Worm (Caenorhabditis elegans) whole organism, young adult: ENCODE results near the gene cpg-1.

Source experiments
- B0019.2 ChIP-seq: fragments of 200-800 bp; sonication (Bioruptor generic); conservative IDR thresholded peaks from 2 replicates; pipeline ENCODE4 v1.3.6; 2022; ENCODE audit warnings: missing genetic modification reagents, missing genetic modification characterization, missing compliant biosample characterization
- B0035.1 ChIP-seq: sonication (generic microtip); optimal IDR thresholded peaks from 2 replicates; lab custom pipeline; 2016; ENCODE audit warnings: missing genetic modification characterization, mild to moderate bottlenecking, missing compliant biosample characterization, missing genotype, missing genetic modification reagents
- B0336.3 ChIP-seq: fragments of 200-800 bp; sonication (Bioruptor generic); IDR thresholded peaks from 2 replicates; pipeline ENCODE4 v1.3.6; 2022; ENCODE audit warnings: missing genetic modification characterization, missing compliant biosample characterization
- C06A6.2 ChIP-seq: fragments of 200-800 bp; sonication (Bioruptor generic); conservative IDR thresholded peaks from 2 replicates; pipeline ENCODE4 v1.3.6; 2022; ENCODE audit warnings: missing genetic modification characterization, missing compliant biosample characterization
- C17E4.6 ChIP-seq: fragments of 200-800 bp; sonication (Bioruptor generic); IDR thresholded peaks from 2 replicates; pipeline ENCODE4 v1.3.6; 2022; ENCODE audit warnings: missing genetic modification reagents, missing genetic modification characterization, missing compliant biosample characterization
- D2030.7 ChIP-seq: fragments of 200-800 bp; sonication (Bioruptor generic); IDR thresholded peaks from 2 replicates; pipeline ENCODE4 v1.3.6; 2022; ENCODE audit warnings: missing genetic modification reagents, missing genetic modification characterization, missing compliant biosample characterization
- F22D6.2 ChIP-seq: sonication (generic microtip); optimal IDR thresholded peaks from 2 replicates; lab custom pipeline; 2016; ENCODE audit warnings: mild to moderate bottlenecking, missing genetic modification characterization, missing compliant biosample characterization
- F49E8.2 ChIP-seq: sonication (generic microtip); optimal IDR thresholded peaks from 3 replicates; lab custom pipeline; 2017; ENCODE audit warnings: missing genetic modification characterization, mild to moderate bottlenecking, missing compliant biosample characterization, antibody characterized with exemption, moderate library complexity; ENCODE audit not compliant: insufficient read depth
- F57A8.1 ChIP-seq: fragments of 200-800 bp; sonication (Bioruptor generic); optimal IDR thresholded peaks from 2 replicates; lab custom pipeline; 2018; ENCODE audit warnings: mild to moderate bottlenecking, missing genetic modification characterization, moderate library complexity, missing compliant biosample characterization
- Y95B8A.8 ChIP-seq: fragments of 200-800 bp; sonication (Bioruptor generic); IDR thresholded peaks from 2 replicates; pipeline ENCODE4 v1.3.6; 2022; ENCODE audit warnings: missing genetic modification reagents, missing genetic modification characterization, missing compliant biosample characterization
- ZK185.1 ChIP-seq: sonication (generic microtip); optimal IDR thresholded peaks from 2 replicates; lab custom pipeline; 2016; ENCODE audit warnings: mild to moderate bottlenecking, missing genetic modification characterization, missing compliant biosample characterization; ENCODE audit not compliant: poor library complexity, severe bottlenecking
- ama-1 ChIP-seq, 3 experiments: fragments of 150-350 bp in 1 of 3; sonication (generic microtip) in 2 of 3; optimal IDR thresholded peaks; 2 replicates each; lab custom pipeline; 2014 to 2018; ENCODE audit warnings: missing biosample characterization in 2 of 3, missing genetic modification characterization in 2 of 3, missing genetic modification reagents in 2 of 3
- attf-3 ChIP-seq: fragments of 200-800 bp; sonication (Bioruptor generic); conservative IDR thresholded peaks from 2 replicates; pipeline ENCODE4 v1.3.6; 2022; ENCODE audit warnings: missing genetic modification reagents, missing genetic modification characterization, missing compliant biosample characterization
- attf-6 ChIP-seq: fragments of 200-800 bp; sonication (Bioruptor generic); IDR thresholded peaks from 2 replicates; pipeline ENCODE4 v1.3.6; 2022; ENCODE audit warnings: missing genetic modification reagents, missing genetic modification characterization, missing compliant biosample characterization
- bed-1 ChIP-seq: fragments of 200-800 bp; sonication (Bioruptor generic); IDR thresholded peaks from 2 replicates; pipeline ENCODE4 v1.3.6; 2022; ENCODE audit warnings: missing genetic modification reagents, missing genetic modification characterization, missing compliant biosample characterization
- bed-2 ChIP-seq: fragments of 200-800 bp; sonication (Bioruptor generic); IDR thresholded peaks from 2 replicates; pipeline ENCODE4 v1.3.6; 2022; ENCODE audit warnings: missing genetic modification reagents, missing genetic modification characterization, missing compliant biosample characterization
- cebp-1 ChIP-seq, 2 experiments: fragments of 200-800 bp in 1 of 2; sonication (Bioruptor generic) in 1 of 2; sonication (generic microtip) in 1 of 2; IDR thresholded peaks in 1 of 2; optimal IDR thresholded peaks in 1 of 2; 2 replicates each; pipeline versions ENCODE4 v1.3.6 to Lab custom; 2017 to 2022; ENCODE audit warnings: missing compliant biosample characterization in 2 of 2, missing genetic modification characterization in 2 of 2, mild to moderate bottlenecking in 1 of 2, missing genetic modification reagents in 1 of 2, moderate library complexity in 1 of 2
- ceh-100 ChIP-seq: fragments of 200-800 bp; sonication (Bioruptor generic); IDR thresholded peaks from 2 replicates; pipeline ENCODE4 v1.3.6; 2022; ENCODE audit warnings: missing genetic modification reagents, missing genetic modification characterization, missing compliant biosample characterization
- ceh-27 ChIP-seq: fragments of 200-800 bp; sonication (Bioruptor generic); optimal IDR thresholded peaks from 2 replicates; lab custom pipeline; 2018; ENCODE audit warnings: mild to moderate bottlenecking, missing genetic modification characterization, moderate library complexity, missing compliant biosample characterization
- ceh-91 ChIP-seq: fragments of 200-800 bp; sonication (Bioruptor generic); IDR thresholded peaks from 2 replicates; pipeline ENCODE4 v1.3.6; 2022; ENCODE audit warnings: missing genetic modification reagents, missing genetic modification characterization, missing compliant biosample characterization
- chd-7 ChIP-seq: sonication (generic microtip); optimal IDR thresholded peaks from 2 replicates; lab custom pipeline; 2016; ENCODE audit warnings: mild to moderate bottlenecking, missing genetic modification characterization, moderate library complexity, missing compliant biosample characterization
- efl-1 ChIP-seq: fragments of 150-350 bp; optimal IDR thresholded peaks from 2 replicates; lab custom pipeline; 2014; ENCODE audit warnings: missing biosample characterization, missing genetic modification reagents, missing genetic modification characterization
- egl-18 ChIP-seq: fragments of 200-800 bp; sonication (Bioruptor generic); IDR thresholded peaks from 2 replicates; pipeline ENCODE4 v1.3.6; 2022; ENCODE audit warnings: missing genetic modification reagents, missing genetic modification characterization, missing compliant biosample characterization
- egrh-3 ChIP-seq: fragments of 200-800 bp; sonication (Bioruptor generic); IDR thresholded peaks from 2 replicates; pipeline ENCODE4 v1.3.6; 2022; ENCODE audit warnings: missing genetic modification reagents, missing genetic modification characterization, missing compliant biosample characterization
- ekl-4 ChIP-seq: fragments of 200-800 bp; sonication (Bioruptor generic); IDR thresholded peaks from 2 replicates; pipeline ENCODE4 v1.3.6; 2022; ENCODE audit warnings: missing genetic modification reagents, missing genetic modification characterization, missing compliant biosample characterization
- ets-4 ChIP-seq: fragments of 200-800 bp; sonication (Bioruptor generic); optimal IDR thresholded peaks from 2 replicates; lab custom pipeline; 2018; ENCODE audit warnings: mild to moderate bottlenecking, missing genetic modification characterization, missing compliant biosample characterization
- fkh-3 ChIP-seq: sonication (generic microtip); optimal IDR thresholded peaks from 2 replicates; lab custom pipeline; 2016; ENCODE audit warnings: mild to moderate bottlenecking, missing genetic modification characterization, missing compliant biosample characterization
- hmg-1.2 ChIP-seq: fragments of 200-800 bp; sonication (Bioruptor generic); IDR thresholded peaks from 2 replicates; pipeline ENCODE4 v1.3.6; 2022; ENCODE audit warnings: missing genetic modification reagents, missing genetic modification characterization, missing compliant biosample characterization
- lin-26 ChIP-seq: fragments of 200-800 bp; sonication (Bioruptor generic); IDR thresholded peaks from 2 replicates; pipeline ENCODE4 v1.3.6; 2022; ENCODE audit warnings: missing genetic modification reagents, missing genetic modification characterization, missing compliant biosample characterization
- lin-35 ChIP-seq, 3 experiments: fragments of 150-350 bp in 2 of 3; sonication (generic microtip) in 1 of 3; optimal IDR thresholded peaks; 2 replicates each; lab custom pipeline; 2014 to 2018; ENCODE audit warnings: missing biosample characterization in 3 of 3, missing genetic modification characterization in 3 of 3, missing genetic modification reagents in 3 of 3
- lin-54 ChIP-seq: fragments of 200-800 bp; sonication (Bioruptor generic); optimal IDR thresholded peaks from 2 replicates; lab custom pipeline; 2018; ENCODE audit warnings: mild to moderate bottlenecking, missing genetic modification characterization, missing compliant biosample characterization
- lir-1 ChIP-seq: fragments of 200-800 bp; sonication (Bioruptor generic); conservative IDR thresholded peaks from 2 replicates; pipeline ENCODE4 v1.3.6; 2022; ENCODE audit warnings: missing genetic modification reagents, missing genetic modification characterization, missing compliant biosample characterization
- madf-10 ChIP-seq: sonication (generic microtip); optimal IDR thresholded peaks from 2 replicates; lab custom pipeline; 2016; ENCODE audit warnings: mild to moderate bottlenecking, missing genetic modification characterization, missing compliant biosample characterization
- mel-28 ChIP-seq: sonication (generic microtip); optimal IDR thresholded peaks from 2 replicates; lab custom pipeline; 2016; ENCODE audit warnings: borderline replicate concordance, mild to moderate bottlenecking, missing genetic modification characterization, missing compliant biosample characterization
- nfya-2 ChIP-seq: fragments of 200-800 bp; sonication (Bioruptor generic); IDR thresholded peaks from 2 replicates; pipeline ENCODE4 v1.3.6; 2022; ENCODE audit warnings: missing genetic modification reagents, missing genetic modification characterization, missing compliant biosample characterization
- rcor-1 ChIP-seq: fragments of 200-800 bp; sonication (Bioruptor generic); IDR thresholded peaks from 2 replicates; pipeline ENCODE4 v1.3.6; 2022; ENCODE audit warnings: missing genetic modification reagents, missing genetic modification characterization, missing compliant biosample characterization
- repo-1 ChIP-seq: sonication (generic microtip); optimal IDR thresholded peaks from 2 replicates; lab custom pipeline; 2017; ENCODE audit warnings: mild to moderate bottlenecking, missing genetic modification characterization, missing compliant biosample characterization
- sea-2 ChIP-seq: fragments of 200-800 bp; sonication (Bioruptor generic); IDR thresholded peaks from 2 replicates; pipeline ENCODE4 v1.3.6; 2022; ENCODE audit warnings: missing genetic modification characterization, missing compliant biosample characterization
- snpc-3.4 ChIP-seq: sonication (generic microtip); optimal IDR thresholded peaks from 2 replicates; lab custom pipeline; 2017; ENCODE audit warnings: missing genetic modification characterization, mild to moderate bottlenecking, missing compliant biosample characterization, antibody characterized with exemption, moderate library complexity, missing genotype, missing genetic modification reagents
- somi-1 ChIP-seq: fragments of 200-800 bp; sonication (Bioruptor generic); optimal IDR thresholded peaks from 2 replicates; lab custom pipeline; 2018; ENCODE audit warnings: mild to moderate bottlenecking, missing genetic modification characterization, missing compliant biosample characterization
- sptf-2 ChIP-seq: fragments of 200-800 bp; sonication (Bioruptor generic); optimal IDR thresholded peaks from 2 replicates; lab custom pipeline; 2018; ENCODE audit warnings: mild to moderate bottlenecking, missing genetic modification characterization, missing compliant biosample characterization
- tbx-9 ChIP-seq: sonication (generic microtip); optimal IDR thresholded peaks from 2 replicates; lab custom pipeline; 2016; ENCODE audit warnings: borderline replicate concordance, missing genetic modification characterization, inconsistent platforms, missing compliant biosample characterization
- unc-62 ChIP-seq: fragments of 150-350 bp; optimal IDR thresholded peaks from 2 replicates; lab custom pipeline; 2014; ENCODE audit warnings: missing biosample characterization, missing genetic modification reagents, missing genetic modification characterization
- zfh-2 ChIP-seq: fragments of 200-800 bp; sonication (Bioruptor generic); conservative IDR thresholded peaks from 2 replicates; pipeline ENCODE4 v1.3.6; 2022; ENCODE audit warnings: missing genetic modification reagents, missing genetic modification characterization, missing compliant biosample characterization
- zim-3 ChIP-seq: sonication (generic microtip); optimal IDR thresholded peaks from 2 replicates; lab custom pipeline; 2017; ENCODE audit warnings: mild to moderate bottlenecking, missing genetic modification characterization, moderate library complexity, missing compliant biosample characterization
- ztf-18 ChIP-seq: sonication (generic microtip); optimal IDR thresholded peaks from 2 replicates; lab custom pipeline; 2016; ENCODE audit warnings: missing genotype, mild to moderate bottlenecking, missing genetic modification characterization, missing compliant biosample characterization

Gene cpg-1

ce11 chrIII:4449893-4450579 is 39.1 kb upstream of the cpg-1 start, which contains the start of gene ceh-43:
TSS of gene ceh-43 (minus strand) at chrIII:4449943.
- TF ChIP-seq bed-1 (0 out of 2 replicates have a peak, but pooled peaks have one; percentile 29), lir-1 (GFP tag; lab: Robert Waterston, UW) (0 out of 2 replicates have a peak, but pooled peaks have one; percentile 24), F49E8.2 (tag; lab: Kevin White, UChicago) (no peak), repo-1 (tag; lab: Kevin White, UChicago) (no peak), C06A6.2 (GFP tag; lab: Robert Waterston, UW) (no peak), zim-3 (tag; lab: Kevin White, UChicago) (no peak), C17E4.6 (no peak), D2030.7 (GFP tag; lab: Robert Waterston, UW) (peak; percentile 60; the same call in 1 of the 2 replicates), zfh-2 (GFP tag; lab: Robert Waterston, UW) (no peak), ceh-27 (GFP tag; lab: Kevin White, UChicago) (peak; percentile 13), attf-3 (no peak), B0336.3 (GFP tag; lab: Robert Waterston, UW) (no peak), ama-1 (optimal IDR thresholded peaks at IDR 0.05; lab: Kevin White, UChicago) (no peak), ama-1 (GFP tag; optimal IDR thresholded peaks at IDR 0.05; lab: Kevin White, UChicago) (no peak), sea-2 (no peak), F22D6.2 (no peak), rcor-1 (0 out of 2 replicates have a peak, but pooled peaks have one; percentile 8), efl-1 (GFP tag; lab: Kevin White, UChicago) (no peak), attf-6 (GFP tag; lab: Robert Waterston, UW) (no peak), hmg-1.2 (GFP tag; lab: Robert Waterston, UW) (peak; percentile 53), ets-4 (no peak), ceh-100 (peak; percentile 51), ceh-91 (GFP tag; lab: Robert Waterston, UW) (0 out of 2 replicates have a peak, but pooled peaks have one; percentile 25), tbx-9 (tag; lab: Kevin White, UChicago) (no peak), unc-62 (GFP tag; lab: Kevin White, UChicago) (no peak), ekl-4 (GFP tag; lab: Robert Waterston, UW) (no peak), ztf-18 (tag; lab: Kevin White, UChicago) (peak; percentile 36), fkh-3 (tag; lab: Kevin White, UChicago) (no peak), ZK185.1 (peak; percentile 20), egrh-3 (no peak), mel-28 (tag; lab: Kevin White, UChicago) (no peak), B0035.1 (tag; lab: Kevin White, UChicago) (no peak), B0019.2 (peak; percentile 57), egl-18 (GFP tag; lab: Robert Waterston, UW) (no peak), bed-2 (GFP tag; lab: Robert Waterston, UW) (no peak), somi-1 (GFP tag; lab: Kevin White, UChicago) (no peak), Y95B8A.8 (GFP tag; lab: Robert Waterston, UW) (no peak), lin-26 (GFP tag; lab: Robert Waterston, UW) (peak; percentile 78), cebp-1 (GFP tag; IDR thresholded peaks at IDR 0.05; lab: Robert Waterston, UW) (no peak), cebp-1 (tag; optimal IDR thresholded peaks at IDR 0.05; lab: Kevin White, UChicago) (peak; percentile 19), nfya-2 (GFP tag; lab: Robert Waterston, UW) (no peak), lin-35 (GFP tag; optimal IDR thresholded peaks at IDR 0.05; lab: Kevin White, UChicago) (no peak), sptf-2 (no peak), snpc-3.4 (tag; lab: Kevin White, UChicago) (peak; percentile 38), lin-54 (GFP tag; lab: Kevin White, UChicago) (peak; percentile 15), F57A8.1 (GFP tag; lab: Kevin White, UChicago) (no peak), madf-10 (tag; lab: Kevin White, UChicago) (no peak), chd-7 (tag; lab: Kevin White, UChicago) (no peak)
